Worm (Caenorhabditis elegans): ENCODE results near the gene Y46G5A.22.

- TF ChIP-seq nhr-41 (GFP tag; IDR thresholded peaks at IDR 0.05), result no peak
- no peak for TF ChIP-seq nhr-76 (tag; optimal IDR thresholded peaks at IDR 0.05)
- no peak for TF ChIP-seq ama-1 (optimal IDR thresholded peaks at IDR 0.05)
- TF ChIP-seq snpc-4 (tag; optimal IDR thresholded peaks at IDR 0.05), result no peak
- no peak for TF ChIP-seq ceh-28 (tag; optimal IDR thresholded peaks at IDR 0.05)
- TF ChIP-seq nhr-11 (tag; optimal IDR thresholded peaks at IDR 0.05), result no peak
These were observed 1.8 kb downstream of the Y46G5A.22 start, which contains the start of gene acl-7 for ce11 chrII:12816412-12817146.

Data from whole organism, L4 larva.